Fruit fly (Drosophila melanogaster) Kc167 (cell line): ENCODE data around the gene Nplp2.

Source experiments
- Myc ChIP-seq: fragments of >200 bp; optimal IDR thresholded peaks from 2 replicates; lab custom pipeline; 2017; ENCODE audit warnings: missing external identifiers
- h ChIP-seq: fragments of >200 bp; optimal IDR thresholded peaks from 3 replicates; lab custom pipeline; 2018; ENCODE audit warnings: missing external identifiers
- insv ChIP-seq: fragments of >200 bp; optimal IDR thresholded peaks from 3 replicates; lab custom pipeline; 2018; ENCODE audit warnings: missing external identifiers

DNA sequence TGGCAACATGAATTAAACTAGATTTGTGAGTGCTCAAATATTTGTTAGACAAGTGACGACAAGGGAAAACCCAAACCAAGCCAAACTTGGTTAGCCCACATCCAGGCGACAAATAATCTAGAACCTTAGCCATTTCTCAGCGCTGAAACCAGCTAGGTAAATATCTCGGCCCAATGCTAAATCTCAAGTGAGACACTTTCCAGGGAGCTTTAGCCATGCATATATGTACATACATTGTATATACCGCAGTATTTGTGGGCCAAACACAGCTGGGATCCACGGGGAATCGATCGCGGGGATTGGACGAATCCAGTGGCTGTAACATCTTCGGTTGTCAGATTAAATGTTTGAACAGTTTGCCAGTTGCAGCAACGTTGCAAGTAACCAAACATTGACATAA, 41.5 kb downstream of the Nplp2 start:
- no peak for TF ChIP-seq Myc
- no peak for TF ChIP-seq h
- TF ChIP-seq insv (lab: Kevin White, UChicago): no peak
